Fruit fly (Drosophila melanogaster): ENCODE measurements around the gene CG31522.

The CG31522 gene

DNA sequence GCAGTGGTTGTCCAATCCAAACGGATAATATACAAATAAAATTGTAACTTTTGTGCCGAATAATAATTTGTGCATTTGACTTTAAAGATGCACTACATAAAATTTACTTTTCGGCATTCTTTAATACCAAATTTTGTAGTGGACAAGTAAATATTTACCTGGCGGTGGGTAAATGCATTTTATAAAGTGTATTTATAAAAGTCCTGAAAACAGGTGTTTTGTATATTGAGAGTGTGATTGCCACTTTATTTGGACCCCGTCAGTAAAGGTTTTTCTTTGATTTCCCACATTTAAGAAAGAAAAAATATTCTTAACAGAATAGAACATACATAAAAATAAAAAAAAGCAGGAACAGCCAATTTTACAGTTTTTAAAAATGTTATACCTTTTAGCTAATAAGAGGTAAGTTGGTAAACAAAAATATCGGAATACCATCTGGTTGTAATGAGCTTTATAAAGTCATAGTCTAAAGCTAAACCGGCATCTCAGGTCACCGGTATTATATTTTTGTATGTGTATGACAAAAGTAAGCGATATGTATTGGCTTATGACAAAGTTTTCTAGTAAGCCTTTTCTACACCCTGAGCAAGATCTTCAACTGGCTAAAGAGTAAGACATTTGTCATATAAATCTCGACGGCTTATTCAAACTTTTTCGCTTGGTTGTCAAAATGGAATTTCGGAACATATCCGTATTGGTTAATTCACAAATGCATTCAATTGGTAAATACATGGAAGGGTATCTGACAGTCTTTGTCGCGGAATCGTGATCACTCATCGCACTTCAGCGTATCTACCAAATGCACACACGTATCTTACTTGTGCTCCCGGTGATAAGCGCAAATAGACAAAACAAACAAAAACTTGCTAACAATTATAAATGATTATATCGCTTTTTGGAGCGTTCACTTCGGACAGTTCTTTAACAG lies 67.8 kb downstream of the CG31522 start (continued):
- TF ChIP-seq CG10543 (GFP tag; optimal IDR thresholded peaks at IDR 0.05) (peak; percentile 75), CG1529 (GFP tag; optimal IDR thresholded peaks at IDR 0.05) (peak; percentile 69), Kr (GFP tag; optimal IDR thresholded peaks at IDR 0.05) (no peak), ATbp (GFP tag; optimal IDR thresholded peaks at IDR 0.05) (peak; percentile 86), CG2202 (tag; optimal IDR thresholded peaks at IDR 0.05) (peak; percentile 54), GATAe (GFP tag; conservative IDR thresholded peaks at IDR 0.05) (peak; percentile 78), Optix (GFP tag; IDR thresholded peaks at IDR 0.05) (peak; percentile 87), TFAM (GFP tag; optimal IDR thresholded peaks at IDR 0.05) (no peak), CG7839 (tag; optimal IDR thresholded peaks at IDR 0.05) (peak; percentile 94), CG9797 (GFP tag; optimal IDR thresholded peaks at IDR 0.05) (no peak), CG1792 (GFP tag; optimal IDR thresholded peaks at IDR 0.05) (peak; percentile 90), zen (tag; optimal IDR thresholded peaks at IDR 0.05) (peak; percentile 64), gfzf (GFP tag; optimal IDR thresholded peaks at IDR 0.05) (no peak), CG33557 (GFP tag; optimal IDR thresholded peaks at IDR 0.05) (no peak), pita (GFP tag; optimal IDR thresholded peaks at IDR 0.05) (no peak), ab (GFP tag; optimal IDR thresholded peaks at IDR 0.05) (peak; percentile 82), ap (GFP tag; IDR thresholded peaks at IDR 0.05) (peak; percentile 78), Oli (tag; optimal IDR thresholded peaks at IDR 0.05) (peak; percentile 90), salm (tag; optimal IDR thresholded peaks at IDR 0.05) (peak; percentile 87), jigr1 (GFP tag; IDR thresholded peaks at IDR 0.05) (0 out of 3 replicates have a peak, but pooled peaks have one; percentile 50), rib (GFP tag; IDR thresholded peaks at IDR 0.05) (peak; percentile 69), CG14050 (GFP tag; IDR thresholded peaks at IDR 0.05) (peak; percentile 86), CG4282 (GFP tag; optimal IDR thresholded peaks at IDR 0.05) (peak; percentile 41), Dfd (GFP tag; optimal IDR thresholded peaks at IDR 0.05) (no peak), CG9727 (GFP tag; optimal IDR thresholded peaks at IDR 0.05) (peak; percentile 82), CG6272 (GFP tag; IDR thresholded peaks at IDR 0.05) (peak; percentile 79), ara (GFP tag; IDR thresholded peaks at IDR 0.05) (peak; percentile 76; the same call in 1 of the 2 replicates), Blimp-1 (GFP tag; optimal IDR thresholded peaks at IDR 0.05) (no peak), Dip2 (GFP tag; IDR thresholded peaks at IDR 0.05) (0 out of 2 replicates have a peak, but pooled peaks have one; percentile 13), fd64A (GFP tag; optimal IDR thresholded peaks at IDR 0.05) (peak; percentile 75), mirr (GFP tag; optimal IDR thresholded peaks at IDR 0.05) (peak; percentile 90), CG7357 (GFP tag; IDR thresholded peaks at IDR 0.05) (peak; percentile 79), crp (GFP tag; optimal IDR thresholded peaks at IDR 0.05) (peak in 1 of 2 experiments; percentile 49), scrt (GFP tag; optimal IDR thresholded peaks at IDR 0.05) (peak; percentile 84), gce (GFP tag; IDR thresholded peaks at IDR 0.05) (peak; percentile 67; the same call in 2 of the 3 replicates), CG6689 (GFP tag; IDR thresholded peaks at IDR 0.05) (peak; percentile 86), CG12155 (GFP tag; optimal IDR thresholded peaks at IDR 0.05) (peak; percentile 84), pho (GFP tag; optimal IDR thresholded peaks at IDR 0.05) (peak; percentile 89), CG8765 (GFP tag; IDR thresholded peaks at IDR 0.05) (peak; percentile 23; the same call in 1 of the 2 replicates), CG1647 (GFP tag; optimal IDR thresholded peaks at IDR 0.05) (peak; percentile 82), CG15601 (tag; optimal IDR thresholded peaks at IDR 0.05) (peak; percentile 75), CG5245 (GFP tag; optimal IDR thresholded peaks at IDR 0.05) (peak; percentile 71), Sin3A (optimal IDR thresholded peaks at IDR 0.05) (no peak), CG34376 (GFP tag; optimal IDR thresholded peaks at IDR 0.05) (peak; percentile 70), Tbp (GFP tag; optimal IDR thresholded peaks at IDR 0.05) (no peak), Xrp1 (GFP tag; IDR thresholded peaks at IDR 0.05) (peak; percentile 84), CG9817 (tag; optimal IDR thresholded peaks at IDR 0.05) (peak; percentile 70), dmrt99B (tag; optimal IDR thresholded peaks at IDR 0.05) (peak; percentile 91), D19A (tag; optimal IDR thresholded peaks at IDR 0.05) (peak; percentile 99)
